Worm (Caenorhabditis elegans) whole organism, late embryonic: ENCODE measurements around the gene F45E12.6.

Experiments
- C08G9.2 ChIP-seq: sonication (generic microtip); optimal IDR thresholded peaks from 2 replicates; lab custom pipeline; 2016; ENCODE audit warnings: mild to moderate bottlenecking, missing genetic modification characterization, moderate library complexity, missing compliant biosample characterization
- F13H6.1 ChIP-seq: sonication (generic microtip); optimal IDR thresholded peaks from 2 replicates; lab custom pipeline; 2016; ENCODE audit warnings: missing genetic modification characterization, missing compliant biosample characterization
- K09A11.1 ChIP-seq: sonication (generic microtip); optimal IDR thresholded peaks from 2 replicates; lab custom pipeline; 2017; ENCODE audit warnings: antibody characterized with exemption, mild to moderate bottlenecking, missing genetic modification characterization, missing compliant biosample characterization; ENCODE audit not compliant: insufficient read depth
- ahr-1 ChIP-seq: sonication (generic microtip); optimal IDR thresholded peaks from 2 replicates; lab custom pipeline; 2016; ENCODE audit warnings: missing genetic modification characterization, missing compliant biosample characterization
- ama-1 ChIP-seq: fragments of 150-350 bp; optimal IDR thresholded peaks from 2 replicates; lab custom pipeline; 2014
- ceh-14 ChIP-seq: sonication (generic microtip); optimal IDR thresholded peaks from 2 replicates; lab custom pipeline; 2016; ENCODE audit warnings: missing genotype, missing genetic modification characterization, missing compliant biosample characterization
- ceh-18 ChIP-seq: sonication (generic microtip); optimal IDR thresholded peaks from 2 replicates; lab custom pipeline; 2016; ENCODE audit warnings: missing genetic modification characterization, missing compliant biosample characterization
- ceh-2 ChIP-seq: sonication (generic microtip); optimal IDR thresholded peaks from 2 replicates; lab custom pipeline; 2016; ENCODE audit warnings: missing genotype, missing genetic modification characterization, missing compliant biosample characterization
- ceh-24 ChIP-seq: sonication (generic microtip); optimal IDR thresholded peaks from 2 replicates; lab custom pipeline; 2016; ENCODE audit warnings: mild to moderate bottlenecking, missing genetic modification characterization, missing compliant biosample characterization
- ceh-30 ChIP-seq: fragments of 150-350 bp; optimal IDR thresholded peaks from 2 replicates; lab custom pipeline; 2014; ENCODE audit warnings: missing biosample characterization, missing genetic modification characterization
- ceh-31 ChIP-seq: sonication (generic microtip); optimal IDR thresholded peaks from 2 replicates; lab custom pipeline; 2016; ENCODE audit warnings: missing genetic modification characterization, missing compliant biosample characterization
- ceh-34 ChIP-seq: sonication (generic microtip); optimal IDR thresholded peaks from 2 replicates; lab custom pipeline; 2016; ENCODE audit warnings: mild to moderate bottlenecking, missing genetic modification characterization, missing compliant biosample characterization
- ceh-45 ChIP-seq: fragments of 200-800 bp; sonication (Bioruptor generic); IDR thresholded peaks from 2 replicates; pipeline ENCODE4 v1.3.6; 2022; ENCODE audit warnings: missing genetic modification reagents, missing genetic modification characterization, missing compliant biosample characterization
- ceh-6 ChIP-seq: fragments of 200-800 bp; sonication (Bioruptor generic); optimal IDR thresholded peaks from 2 replicates; lab custom pipeline; 2018; ENCODE audit warnings: mild to moderate bottlenecking, missing genetic modification characterization, missing compliant biosample characterization
- ceh-9 ChIP-seq: sonication (generic microtip); optimal IDR thresholded peaks from 2 replicates; lab custom pipeline; 2016; ENCODE audit warnings: mild to moderate bottlenecking, missing genetic modification characterization, inconsistent platforms, missing compliant biosample characterization
- che-1 ChIP-seq: sonication (generic microtip); optimal IDR thresholded peaks from 2 replicates; lab custom pipeline; 2016; ENCODE audit warnings: mild to moderate bottlenecking, missing genetic modification characterization, missing compliant biosample characterization
- dmd-4 ChIP-seq: sonication (generic microtip); optimal IDR thresholded peaks from 2 replicates; lab custom pipeline; 2016; ENCODE audit warnings: borderline replicate concordance, missing genetic modification characterization, missing compliant biosample characterization
- dve-1 ChIP-seq: sonication (generic microtip); optimal IDR thresholded peaks from 2 replicates; lab custom pipeline; 2017; ENCODE audit warnings: antibody characterized with exemption, mild to moderate bottlenecking, missing genetic modification characterization, missing compliant biosample characterization
- elt-2 ChIP-seq: sonication (generic microtip); optimal IDR thresholded peaks from 2 replicates; lab custom pipeline; 2016; ENCODE audit warnings: missing genetic modification reagents, missing genetic modification characterization, missing compliant biosample characterization
- eyg-1 ChIP-seq: sonication (generic microtip); optimal IDR thresholded peaks from 2 replicates; lab custom pipeline; 2016; ENCODE audit warnings: missing genotype, missing genetic modification characterization, missing compliant biosample characterization
- fkh-6 ChIP-seq: sonication (generic microtip); optimal IDR thresholded peaks from 2 replicates; lab custom pipeline; 2016; ENCODE audit warnings: missing genetic modification characterization, missing compliant biosample characterization
- gmeb-2 ChIP-seq: sonication (generic microtip); optimal IDR thresholded peaks from 2 replicates; lab custom pipeline; 2016; ENCODE audit warnings: missing genetic modification characterization, inconsistent platforms, missing compliant biosample characterization
- hlh-30 ChIP-seq: sonication (generic microtip); optimal IDR thresholded peaks from 2 replicates; lab custom pipeline; 2017; ENCODE audit warnings: antibody characterized with exemption, missing genetic modification characterization, missing compliant biosample characterization; ENCODE audit not compliant: insufficient read depth
- hlh-6 ChIP-seq: sonication (generic microtip); optimal IDR thresholded peaks from 2 replicates; lab custom pipeline; 2016; ENCODE audit warnings: missing genotype, missing genetic modification characterization, missing compliant biosample characterization
- hlh-8 ChIP-seq: sonication (generic microtip); optimal IDR thresholded peaks from 2 replicates; lab custom pipeline; 2016; ENCODE audit warnings: missing genotype, missing genetic modification characterization, missing compliant biosample characterization
- lim-6 ChIP-seq: sonication (generic microtip); optimal IDR thresholded peaks from 2 replicates; lab custom pipeline; 2016; ENCODE audit warnings: missing genetic modification characterization, missing compliant biosample characterization
- lin-11 ChIP-seq: fragments of 200-800 bp; sonication (Bioruptor generic); optimal IDR thresholded peaks from 2 replicates; lab custom pipeline; 2018; ENCODE audit warnings: mild to moderate bottlenecking, missing genetic modification characterization, missing compliant biosample characterization
- madf-2 ChIP-seq: sonication (generic microtip); optimal IDR thresholded peaks from 2 replicates; lab custom pipeline; 2017; ENCODE audit warnings: missing genetic modification characterization, missing compliant biosample characterization
- nfya-1 ChIP-seq: sonication (generic microtip); optimal IDR thresholded peaks from 2 replicates; lab custom pipeline; 2017; ENCODE audit warnings: missing genetic modification characterization, mild to moderate bottlenecking, missing compliant biosample characterization, antibody characterized with exemption, moderate library complexity
- nhr-232 ChIP-seq: sonication (generic microtip); optimal IDR thresholded peaks from 2 replicates; lab custom pipeline; 2016; ENCODE audit warnings: missing genetic modification characterization, missing compliant biosample characterization
- npax-4 ChIP-seq: sonication (generic microtip); optimal IDR thresholded peaks from 2 replicates; lab custom pipeline; 2016; ENCODE audit warnings: missing genetic modification characterization, missing compliant biosample characterization
- pat-9 ChIP-seq: fragments of 200-800 bp; sonication (Bioruptor generic); optimal IDR thresholded peaks from 2 replicates; lab custom pipeline; 2018; ENCODE audit warnings: mild to moderate bottlenecking, missing genetic modification characterization, moderate library complexity, missing compliant biosample characterization
- pax-1 ChIP-seq: fragments of 150-350 bp; optimal IDR thresholded peaks from 2 replicates; lab custom pipeline; 2014; ENCODE audit warnings: missing biosample characterization, missing genetic modification characterization
- ref-2 ChIP-seq: sonication (generic microtip); optimal IDR thresholded peaks from 2 replicates; lab custom pipeline; 2016; ENCODE audit warnings: missing genetic modification characterization, missing compliant biosample characterization
- sdc-2 ChIP-seq: sonication (generic microtip); optimal IDR thresholded peaks from 2 replicates; lab custom pipeline; 2016; ENCODE audit warnings: missing genotype, missing genetic modification characterization, missing compliant biosample characterization
- sox-2 ChIP-seq: fragments of 200-800 bp; sonication (Bioruptor generic); IDR thresholded peaks from 2 replicates; pipeline ENCODE4 v1.3.6; 2022; ENCODE audit warnings: missing genetic modification reagents, missing genetic modification characterization, missing compliant biosample characterization
- tbx-2 ChIP-seq: sonication (generic microtip); optimal IDR thresholded peaks from 2 replicates; lab custom pipeline; 2016; ENCODE audit warnings: missing genetic modification characterization, missing compliant biosample characterization
- ttx-3 ChIP-seq: sonication (generic microtip); optimal IDR thresholded peaks from 2 replicates; lab custom pipeline; 2016; ENCODE audit warnings: missing genetic modification reagents, missing genetic modification characterization, missing compliant biosample characterization
- unc-55 ChIP-seq: sonication (generic microtip); optimal IDR thresholded peaks from 2 replicates; lab custom pipeline; 2017; ENCODE audit warnings: missing biosample characterization, missing genetic modification reagents, missing genetic modification characterization
- unc-86 ChIP-seq: sonication (generic microtip); optimal IDR thresholded peaks from 2 replicates; lab custom pipeline; 2016; ENCODE audit warnings: missing genetic modification characterization, missing compliant biosample characterization

The F45E12.6 gene

ce11 chrII:7340703-7341102, 26.7 kb upstream of the F45E12.6 start:
- no peak for TF ChIP-seq ahr-1
- no peak for TF ChIP-seq unc-86 (tag; lab: Kevin White, UChicago)
- no peak for TF ChIP-seq eyg-1 (tag; lab: Kevin White, UChicago)
- no peak for TF ChIP-seq ceh-14 (tag; lab: Kevin White, UChicago)
- no peak for TF ChIP-seq dmd-4 (tag; lab: Kevin White, UChicago)
- TF ChIP-seq K09A11.1 (tag; lab: Kevin White, UChicago): no peak
- TF ChIP-seq ceh-9 (tag; lab: Kevin White, UChicago): no peak
- TF ChIP-seq nhr-232 (tag; lab: Kevin White, UChicago): no peak
- no peak for TF ChIP-seq hlh-6
- TF ChIP-seq lim-6 (tag; lab: Kevin White, UChicago): no peak
- TF ChIP-seq ceh-31 (tag; lab: Kevin White, UChicago): no peak
- TF ChIP-seq pat-9: no peak
- TF ChIP-seq ceh-2 (tag; lab: Kevin White, UChicago): no peak

- no peak for TF ChIP-seq ceh-34
Measured at ce11 chrII:7338995-7339394, 25.0 kb upstream of the F45E12.6 start, which contains the start of gene nhr-21. Gene nhr-21 (plus strand): TSS chrII:7339229.

ce11 chrII:7337469-7337893, 23.5 kb upstream of the F45E12.6 start:
- no peak for TF ChIP-seq ref-2 (tag; lab: Kevin White, UChicago)
- TF ChIP-seq ahr-1: no peak
- TF ChIP-seq ceh-45: no peak
- TF ChIP-seq che-1 (tag; lab: Kevin White, UChicago): no peak
- TF ChIP-seq ceh-31 (tag; lab: Kevin White, UChicago): peak; percentile 17
- peak; percentile 36 for TF ChIP-seq elt-2 (tag; lab: Kevin White, UChicago)
- no peak for TF ChIP-seq pat-9
- TF ChIP-seq C08G9.2 (tag; lab: Kevin White, UChicago): no peak
- peak; percentile 58 for TF ChIP-seq tbx-2
- peak; percentile 7 for TF ChIP-seq dve-1 (tag; lab: Kevin White, UChicago)
- TF ChIP-seq sdc-2 (tag; lab: Kevin White, UChicago): no peak
- no peak for TF ChIP-seq lim-6 (tag; lab: Kevin White, UChicago)
- no peak for TF ChIP-seq ama-1 (lab: Kevin White, UChicago)
- TF ChIP-seq ceh-2 (tag; lab: Kevin White, UChicago): no peak
- no peak for TF ChIP-seq dmd-4 (tag; lab: Kevin White, UChicago)
- peak; percentile 3 for TF ChIP-seq nfya-1
- no peak for TF ChIP-seq nhr-232 (tag; lab: Kevin White, UChicago)
- TF ChIP-seq K09A11.1 (tag; lab: Kevin White, UChicago): no peak
- TF ChIP-seq sox-2 (GFP tag; lab: Robert Waterston, UW): no peak
- peak; percentile 15 for TF ChIP-seq ceh-18 (tag; lab: Kevin White, UChicago)
- TF ChIP-seq fkh-6 (tag; lab: Kevin White, UChicago): no peak
- TF ChIP-seq hlh-30 (tag; lab: Kevin White, UChicago): peak; percentile 63
- TF ChIP-seq ttx-3: no peak
- no peak for TF ChIP-seq ceh-30
- TF ChIP-seq madf-2: no peak
- TF ChIP-seq hlh-8 (tag; lab: Kevin White, UChicago): no peak

ce11 chrII:7331224-7331623, 17.2 kb upstream of the F45E12.6 start, which contains the start of gene npax-1:
Gene npax-1 (minus strand): TSS chrII:7331324.
- TF ChIP-seq ahr-1: no peak
- no peak for TF ChIP-seq lin-11 (tag; lab: Kevin White, UChicago)
- TF ChIP-seq dve-1 (tag; lab: Kevin White, UChicago): no peak
- no peak for TF ChIP-seq nhr-232 (tag; lab: Kevin White, UChicago)
- TF ChIP-seq pax-1: no peak
- no peak for TF ChIP-seq ceh-45
- TF ChIP-seq npax-4: no peak
- TF ChIP-seq ceh-6: no peak
- no peak for TF ChIP-seq hlh-30 (tag; lab: Kevin White, UChicago)
- TF ChIP-seq ceh-24 (tag; lab: Kevin White, UChicago): no peak
- no peak for TF ChIP-seq unc-55 (GFP tag; lab: Kevin White, UChicago)
- TF ChIP-seq F13H6.1 (tag; lab: Kevin White, UChicago): no peak
- no peak for TF ChIP-seq gmeb-2 (tag; lab: Kevin White, UChicago)
